Fruit fly (Drosophila melanogaster) whole organism, prepupa: ENCODE data around the gene IFT54.
A peak's percentile ranks its signal among the peaks of the same experiment; 100 is the strongest.

ENCODE experiments used
- Blimp-1 ChIP-seq: fragments of 200-800 bp; sonication (Bioruptor generic); optimal IDR thresholded peaks from 3 replicates; lab custom pipeline; 2017; ENCODE audit warnings: missing biosample characterization, missing genetic modification characterization, mild to moderate bottlenecking, moderate library complexity, missing genetic modification reagents
- CG10631 ChIP-seq: fragments of 200-800 bp; sonication (Bioruptor generic); optimal IDR thresholded peaks from 2 replicates; lab custom pipeline; 2016; ENCODE audit warnings: missing biosample characterization, missing genetic modification characterization
- CG10669 ChIP-seq: fragments of 200-800 bp; sonication (Bioruptor generic); optimal IDR thresholded peaks from 3 replicates; lab custom pipeline; 2018; ENCODE audit warnings: missing biosample characterization, mild to moderate bottlenecking, missing genetic modification characterization, moderate library complexity
- CG11762 ChIP-seq: fragments of 200-800 bp; sonication (Bioruptor generic); optimal IDR thresholded peaks from 3 replicates; lab custom pipeline; 2016; ENCODE audit warnings: missing biosample characterization, missing genetic modification characterization; ENCODE audit not compliant: insufficient read depth
- CG15336 ChIP-seq: fragments of 200-800 bp; sonication (Bioruptor generic); IDR thresholded peaks from 2 replicates; pipeline ENCODE4 v1.3.6; 2022; ENCODE audit warnings: missing biosample characterization, missing genetic modification characterization
- CG1621 ChIP-seq: fragments of 200-800 bp; sonication (Bioruptor generic); optimal IDR thresholded peaks from 3 replicates; lab custom pipeline; 2018; ENCODE audit warnings: missing biosample characterization, mild to moderate bottlenecking, missing genetic modification characterization
- CG3032 ChIP-seq: fragments of 200-800 bp; optimal IDR thresholded peaks from 2 replicates; lab custom pipeline; 2019; ENCODE audit warnings: missing biosample characterization, mild to moderate bottlenecking, missing genetic modification characterization, moderate library complexity
- CG31627 ChIP-seq: fragments of 200-800 bp; sonication (Bioruptor generic); optimal IDR thresholded peaks from 3 replicates; lab custom pipeline; 2016; ENCODE audit warnings: missing biosample characterization, missing genetic modification characterization
- CG32006 ChIP-seq: fragments of 200-800 bp; sonication (Bioruptor generic); optimal IDR thresholded peaks from 3 replicates; lab custom pipeline; 2017; ENCODE audit warnings: missing biosample characterization, mild to moderate bottlenecking, missing genetic modification characterization
- CG34406 ChIP-seq: fragments of 200-800 bp; sonication (Bioruptor generic); optimal IDR thresholded peaks from 3 replicates; lab custom pipeline; 2016; ENCODE audit warnings: missing biosample characterization, missing genetic modification characterization
- CG6163 ChIP-seq: fragments of 200-800 bp; sonication (Bioruptor generic); IDR thresholded peaks from 3 replicates; pipeline ENCODE4 v1.3.6; 2022; ENCODE audit warnings: missing biosample characterization, missing genetic modification characterization
- CG6276 ChIP-seq: fragments of 200-800 bp; sonication (Bioruptor generic); optimal IDR thresholded peaks from 2 replicates; lab custom pipeline; 2017; ENCODE audit warnings: missing biosample characterization, mild to moderate bottlenecking, missing genetic modification characterization
- CG6792 ChIP-seq: fragments of 200-800 bp; sonication (Bioruptor generic); optimal IDR thresholded peaks from 3 replicates; lab custom pipeline; 2016; ENCODE audit warnings: missing biosample characterization, missing genetic modification characterization
- CG6808 ChIP-seq: fragments of 200-800 bp; sonication (Bioruptor generic); optimal IDR thresholded peaks from 3 replicates; lab custom pipeline; 2017; ENCODE audit warnings: missing biosample characterization, missing genetic modification characterization, mild to moderate bottlenecking, moderate library complexity, missing genetic modification reagents
- CG7368 ChIP-seq: fragments of 200-800 bp; sonication (Bioruptor generic); optimal IDR thresholded peaks from 3 replicates; lab custom pipeline; 2016; ENCODE audit warnings: missing biosample characterization, missing genetic modification characterization
- CG8119 ChIP-seq: fragments of 200-800 bp; sonication (Bioruptor generic); IDR thresholded peaks from 3 replicates; pipeline ENCODE4 v1.3.6; 2022; ENCODE audit warnings: missing biosample characterization, missing genetic modification characterization
- CG8319 ChIP-seq: fragments of 200-800 bp; sonication (Bioruptor generic); optimal IDR thresholded peaks from 3 replicates; lab custom pipeline; 2016; ENCODE audit warnings: missing biosample characterization, missing genetic modification characterization
- CG9139 ChIP-seq: fragments of 200-800 bp; sonication (Bioruptor generic); optimal IDR thresholded peaks from 3 replicates; lab custom pipeline; 2017; ENCODE audit warnings: missing biosample characterization, mild to moderate bottlenecking, missing genetic modification characterization
- Eip75B ChIP-seq: fragments of 200-800 bp; sonication (Bioruptor generic); optimal IDR thresholded peaks from 3 replicates; lab custom pipeline; 2016; ENCODE audit warnings: missing biosample characterization, missing genetic modification characterization
- Ets21C ChIP-seq: fragments of 200-800 bp; sonication (Bioruptor generic); optimal IDR thresholded peaks from 3 replicates; lab custom pipeline; 2016; ENCODE audit warnings: missing biosample characterization, missing genetic modification characterization
- Ets96B ChIP-seq: fragments of 200-800 bp; optimal IDR thresholded peaks from 2 replicates; lab custom pipeline; 2019; ENCODE audit warnings: missing biosample characterization, mild to moderate bottlenecking, missing genetic modification characterization, moderate library complexity
- Gug ChIP-seq: fragments of 200-800 bp; sonication (Bioruptor generic); IDR thresholded peaks from 2 replicates; pipeline ENCODE4 v1.3.6; 2022; ENCODE audit warnings: missing biosample characterization, missing genetic modification characterization
- Hr38 ChIP-seq: sonication (Bioruptor generic); optimal IDR thresholded peaks from 2 replicates; lab custom pipeline; 2016; ENCODE audit warnings: missing biosample characterization, missing genetic modification characterization
- Hr39 ChIP-seq: fragments of 200-800 bp; sonication (Bioruptor generic); optimal IDR thresholded peaks from 2 replicates; lab custom pipeline; 2016; ENCODE audit warnings: missing biosample characterization, missing genetic modification characterization
- Hr4 ChIP-seq: fragments of 200-800 bp; sonication (Bioruptor generic); optimal IDR thresholded peaks from 3 replicates; lab custom pipeline; 2016; ENCODE audit warnings: missing biosample characterization, missing genetic modification characterization
- Lpt ChIP-seq: fragments of 200-800 bp; sonication (Bioruptor generic); optimal IDR thresholded peaks from 3 replicates; lab custom pipeline; 2016; ENCODE audit warnings: missing biosample characterization, missing genetic modification characterization
- Met ChIP-seq: fragments of 200-800 bp; sonication (Bioruptor generic); optimal IDR thresholded peaks from 3 replicates; lab custom pipeline; 2016; ENCODE audit warnings: missing biosample characterization, missing genetic modification characterization
- OdsH ChIP-seq: fragments of 200-800 bp; sonication (Bioruptor generic); optimal IDR thresholded peaks from 3 replicates; lab custom pipeline; 2016; ENCODE audit warnings: missing biosample characterization, missing genetic modification characterization
- Sox14 ChIP-seq: fragments of 200-800 bp; sonication (Bioruptor generic); optimal IDR thresholded peaks from 3 replicates; lab custom pipeline; 2016; ENCODE audit warnings: missing biosample characterization, missing genetic modification characterization
- Sox15 ChIP-seq: fragments of 200-800 bp; sonication (Bioruptor generic); optimal IDR thresholded peaks from 3 replicates; lab custom pipeline; 2016; ENCODE audit warnings: missing biosample characterization, missing genetic modification characterization
- achi ChIP-seq: fragments of 200-800 bp; sonication (Bioruptor generic); optimal IDR thresholded peaks from 3 replicates; lab custom pipeline; 2016; ENCODE audit warnings: missing biosample characterization, missing genetic modification characterization
- acj6 ChIP-seq: fragments of 200-800 bp; sonication (Bioruptor generic); optimal IDR thresholded peaks from 3 replicates; lab custom pipeline; 2016; ENCODE audit warnings: missing biosample characterization, missing genetic modification characterization
- cyc ChIP-seq: fragments of 200-800 bp; sonication (Bioruptor generic); optimal IDR thresholded peaks from 3 replicates; lab custom pipeline; 2016; ENCODE audit warnings: missing biosample characterization, missing genetic modification characterization
- dac ChIP-seq: fragments of 200-800 bp; sonication (Bioruptor generic); optimal IDR thresholded peaks from 2 replicates; lab custom pipeline; 2017; ENCODE audit warnings: missing biosample characterization, mild to moderate bottlenecking, missing genetic modification characterization
- dsx ChIP-seq: fragments of 200-800 bp; optimal IDR thresholded peaks from 3 replicates; lab custom pipeline; 2019; ENCODE audit warnings: missing biosample characterization, mild to moderate bottlenecking, missing genetic modification characterization, moderate library complexity; ENCODE audit not compliant: poor library complexity, severe bottlenecking
- eg ChIP-seq: fragments of 200-800 bp; sonication (Bioruptor generic); IDR thresholded peaks from 3 replicates; pipeline ENCODE4 v1.3.6; 2022; ENCODE audit warnings: missing biosample characterization, missing genetic modification characterization
- esn ChIP-seq: fragments of 200-800 bp; sonication (Bioruptor generic); optimal IDR thresholded peaks from 2 replicates; lab custom pipeline; 2016; ENCODE audit warnings: missing biosample characterization, mild to moderate bottlenecking, missing genetic modification characterization, moderate library complexity
- fd85E ChIP-seq: fragments of 200-800 bp; sonication (Bioruptor generic); optimal IDR thresholded peaks from 3 replicates; lab custom pipeline; 2016; ENCODE audit warnings: missing biosample characterization, missing genetic modification characterization
- fkh ChIP-seq: fragments of 200-800 bp; sonication (Bioruptor generic); optimal IDR thresholded peaks from 3 replicates; lab custom pipeline; 2017; ENCODE audit warnings: missing biosample characterization, mild to moderate bottlenecking, missing genetic modification characterization, moderate library complexity
- lz ChIP-seq: fragments of 200-800 bp; sonication (Bioruptor generic); optimal IDR thresholded peaks from 3 replicates; lab custom pipeline; 2016; ENCODE audit warnings: missing biosample characterization, missing genetic modification characterization
- net ChIP-seq: fragments of 200-800 bp; sonication (Bioruptor generic); optimal IDR thresholded peaks from 3 replicates; lab custom pipeline; 2016; ENCODE audit warnings: missing biosample characterization, missing genetic modification characterization
- pdm3 ChIP-seq: fragments of 200-800 bp; sonication (Bioruptor generic); optimal IDR thresholded peaks from 3 replicates; lab custom pipeline; 2016; ENCODE audit warnings: missing biosample characterization, missing genetic modification characterization
- salr ChIP-seq, 2 experiments: fragments of 200-800 bp; sonication (Bioruptor generic); optimal IDR thresholded peaks; 3 replicates each; lab custom pipeline; 2016 to 2018; ENCODE audit warnings: missing biosample characterization in 2 of 2, missing genetic modification characterization in 2 of 2, mild to moderate bottlenecking in 1 of 2
- spab ChIP-seq: fragments of 200-800 bp; sonication (Bioruptor generic); optimal IDR thresholded peaks from 2 replicates; lab custom pipeline; 2017; ENCODE audit warnings: missing biosample characterization, mild to moderate bottlenecking, missing genetic modification characterization, missing genetic modification reagents
- ss ChIP-seq, 2 experiments: fragments of 200-800 bp; sonication (Bioruptor generic); optimal IDR thresholded peaks; 2 replicates in 1 of 2; 3 replicates in 1 of 2; lab custom pipeline; 2017 to 2018; ENCODE audit warnings: mild to moderate bottlenecking in 2 of 2, missing biosample characterization in 2 of 2, missing genetic modification characterization in 2 of 2, moderate library complexity in 1 of 2

Gene IFT54

dm6 chr3R:14277894-14278522 is 24.2 kb upstream of the IFT54 start (continued):
- peak; percentile 89 for TF ChIP-seq cyc (GFP tag; lab: Kevin White, UChicago)
- peak; percentile 86 for TF ChIP-seq Blimp-1 (GFP tag; lab: Kevin White, UChicago)
- TF ChIP-seq Met (GFP tag; lab: Kevin White, UChicago), result peak; percentile 94
- TF ChIP-seq spab (GFP tag; lab: Kevin White, UChicago), result peak; percentile 97
- TF ChIP-seq net (GFP tag; lab: Kevin White, UChicago), result peak; percentile 96
- peak; percentile 99 for TF ChIP-seq CG15336
- peak; percentile 95 for TF ChIP-seq Eip75B (GFP tag; lab: Kevin White, UChicago)
- peak; percentile 99 for TF ChIP-seq CG8119 (GFP tag; lab: Robert Waterston, UW)
- TF ChIP-seq Hr38 (GFP tag; lab: Kevin White, UChicago), result no peak
- TF ChIP-seq Gug (GFP tag; lab: Robert Waterston, UW), result peak; percentile 96
- TF ChIP-seq CG3032 (tag; lab: Kevin White, UChicago), result peak; percentile 98
- no peak for TF ChIP-seq fkh
- peak; percentile 97 for TF ChIP-seq OdsH (GFP tag; lab: Kevin White, UChicago)
- peak; percentile 94 for TF ChIP-seq CG6276 (GFP tag; lab: Kevin White, UChicago)
- TF ChIP-seq, all 60 proteins: peak for 58

DNA sequence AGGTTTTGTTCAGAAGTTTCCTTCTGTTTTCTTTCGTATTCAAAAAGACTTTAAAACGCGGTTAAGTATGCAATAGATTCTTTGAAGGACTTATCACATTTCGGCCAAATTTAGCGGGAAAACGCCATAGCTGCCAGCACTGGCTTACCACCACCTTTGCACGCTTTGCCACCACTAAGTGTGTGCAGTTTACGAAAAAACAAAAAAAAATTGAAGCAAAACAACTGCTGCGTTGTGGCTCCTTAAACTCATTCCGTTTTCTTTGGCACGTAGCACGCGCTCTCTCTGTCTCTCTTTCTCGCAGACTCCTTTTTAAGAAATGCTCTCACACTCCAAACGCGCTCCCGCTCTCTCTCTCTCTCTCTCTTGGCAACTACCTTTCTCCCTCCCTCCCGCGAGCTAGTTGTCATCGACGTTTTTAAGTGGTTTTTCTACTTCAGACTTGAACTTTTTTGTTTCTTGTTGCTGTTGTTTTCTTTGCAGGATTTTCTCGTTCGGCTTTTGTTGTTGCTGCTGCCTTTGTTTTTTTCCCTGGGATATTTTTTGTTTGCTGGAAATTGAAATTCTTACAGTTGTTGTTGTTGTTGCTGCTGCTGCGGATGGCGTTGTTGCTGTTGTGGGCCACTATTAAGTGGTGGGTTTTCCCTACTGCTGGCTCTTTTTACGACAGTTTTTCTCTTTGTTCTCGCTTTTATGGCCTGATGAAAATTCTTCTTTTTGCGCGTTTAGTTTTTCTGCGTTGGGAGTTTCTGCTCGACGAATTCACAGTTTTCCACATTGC is 23.5 kb upstream of the IFT54 start:
- TF ChIP-seq ss (GFP tag; optimal IDR thresholded peaks at IDR 0.05; lab: Kevin White, UChicago), result peak; percentile 77 to 83
- peak; percentile 42 for TF ChIP-seq Hr39 (GFP tag; lab: Kevin White, UChicago)
- TF ChIP-seq CG15336, result peak; percentile 53; the same call in 1 of the 2 replicates
- TF ChIP-seq eg (GFP tag; lab: Robert Waterston, UW), result peak; percentile 66
- TF ChIP-seq CG6792 (GFP tag; lab: Kevin White, UChicago), result no peak
- no peak for TF ChIP-seq Ets96B (tag; lab: Kevin White, UChicago)
- peak; percentile 4 for TF ChIP-seq CG10669 (GFP tag; lab: Kevin White, UChicago)
- TF ChIP-seq CG34406, result no peak
- TF ChIP-seq cyc (GFP tag; lab: Kevin White, UChicago), result peak; percentile 13
- TF ChIP-seq pdm3 (GFP tag; lab: Kevin White, UChicago), result peak; percentile 54
- TF ChIP-seq Blimp-1 (GFP tag; lab: Kevin White, UChicago), result no peak
- TF ChIP-seq Sox14, result no peak
- peak; percentile 62 for TF ChIP-seq CG3032 (tag; lab: Kevin White, UChicago)
- peak; percentile 42 for TF ChIP-seq CG9139 (GFP tag; lab: Kevin White, UChicago)
- TF ChIP-seq Hr38 (GFP tag; lab: Kevin White, UChicago), result no peak
- TF ChIP-seq OdsH (GFP tag; lab: Kevin White, UChicago), result no peak
- TF ChIP-seq CG32006 (GFP tag; lab: Kevin White, UChicago), result no peak
- no peak for TF ChIP-seq CG8319 (GFP tag; lab: Kevin White, UChicago)
- peak; percentile 52 for TF ChIP-seq spab (GFP tag; lab: Kevin White, UChicago)
- peak; percentile 1 for TF ChIP-seq fd85E
- no peak for TF ChIP-seq dac (GFP tag; lab: Kevin White, UChicago)
- no peak for TF ChIP-seq Ets21C (GFP tag; lab: Kevin White, UChicago)
- TF ChIP-seq fkh, result no peak
- TF ChIP-seq dsx (GFP tag; lab: Kevin White, UChicago), result peak; percentile 35
- TF ChIP-seq acj6 (GFP tag; lab: Kevin White, UChicago), result peak; percentile 21
- peak; percentile 41 for TF ChIP-seq CG11762 (GFP tag; lab: Kevin White, UChicago)
- TF ChIP-seq CG6276 (GFP tag; lab: Kevin White, UChicago), result peak; percentile 29
- no peak for TF ChIP-seq CG7368
- no peak for TF ChIP-seq achi
- peak in 1 of 2 experiments; percentile 47 for TF ChIP-seq salr (GFP tag; optimal IDR thresholded peaks at IDR 0.05; lab: Kevin White, UChicago)
- TF ChIP-seq Hr4 (GFP tag; lab: Kevin White, UChicago), result peak; percentile 16
- TF ChIP-seq CG6808 (GFP tag; lab: Kevin White, UChicago), result peak; percentile 69
- TF ChIP-seq esn, result no peak
- peak; percentile 24 for TF ChIP-seq Sox15
- TF ChIP-seq Lpt (GFP tag; lab: Kevin White, UChicago), result peak; percentile 73
- peak; percentile 45 for TF ChIP-seq CG1621
- no peak for TF ChIP-seq CG10631
- TF ChIP-seq CG31627 (GFP tag; lab: Kevin White, UChicago), result peak; percentile 39
- no peak for TF ChIP-seq lz
- peak; percentile 55; the same call in 2 of the 3 replicates for TF ChIP-seq CG8119 (GFP tag; lab: Robert Waterston, UW)
- peak; percentile 82; the same call in 2 of the 3 replicates for TF ChIP-seq CG6163
